Fruit fly (Drosophila melanogaster): Measurements from ENCODE around the gene Septin1.

Septin1 gene

DNA sequence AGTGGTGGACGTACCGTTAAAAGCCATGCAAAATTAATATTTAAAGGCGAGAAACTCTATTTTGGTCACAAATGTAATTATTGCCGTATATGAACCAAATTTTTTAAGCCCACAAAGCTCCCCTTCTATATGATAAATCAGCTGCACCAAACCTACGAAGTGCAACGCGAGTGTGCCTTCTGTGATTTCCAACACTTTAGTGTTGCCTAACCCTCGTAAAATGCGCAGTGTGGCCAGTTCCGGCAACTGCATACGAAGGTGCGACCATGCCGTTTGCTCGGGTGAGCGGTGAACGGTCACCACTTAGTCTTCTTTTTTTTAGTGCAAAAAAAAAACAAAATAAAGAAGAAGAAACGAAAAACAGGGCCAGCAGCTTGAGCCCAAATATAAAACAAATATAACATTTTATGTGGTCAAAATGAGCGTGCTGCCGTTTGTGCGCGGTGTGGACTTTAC lies 18.6 kb upstream of the Septin1 start, which contains the start of the genes tty and fliI (continued):
- TF ChIP-seq jing (GFP tag; optimal IDR thresholded peaks at IDR 0.05) (peak; percentile 56), Sox102F (GFP tag; optimal IDR thresholded peaks at IDR 0.05) (peak; percentile 80), CG34224 (GFP tag; IDR thresholded peaks at IDR 0.05; ENCODE audit: partially characterized antibody) (no peak), CG43689 (GFP tag; IDR thresholded peaks at IDR 0.05) (peak; percentile 53), CG11723 (GFP tag; optimal IDR thresholded peaks at IDR 0.05) (peak; percentile 28), CG15601 (tag; optimal IDR thresholded peaks at IDR 0.05) (peak; percentile 46), CG17829 (tag; optimal IDR thresholded peaks at IDR 0.05) (peak; percentile 66), GATAe (GFP tag; conservative IDR thresholded peaks at IDR 0.05) (peak; percentile 45; the same call in 1 of the 2 replicates), CG34376 (GFP tag; optimal IDR thresholded peaks at IDR 0.05) (peak; percentile 58), kay (GFP tag; optimal IDR thresholded peaks at IDR 0.05) (peak; percentile 50), Gug (GFP tag; IDR thresholded peaks at IDR 0.05) (peak; percentile 93), so (GFP tag; IDR thresholded peaks at IDR 0.05) (peak; percentile 74; the same call in 2 of the 3 replicates), Camta (GFP tag; optimal IDR thresholded peaks at IDR 0.05) (peak; percentile 79), phol (tag; optimal IDR thresholded peaks at IDR 0.05) (peak; percentile 78), CG31224 (GFP tag; IDR thresholded peaks at IDR 0.05) (peak; percentile 86), NfI (GFP tag; optimal IDR thresholded peaks at IDR 0.05) (peak; percentile 82), CG15696 (tag; optimal IDR thresholded peaks at IDR 0.05) (peak; percentile 13), pnt (GFP tag; optimal IDR thresholded peaks at IDR 0.05) (peak; percentile 82), ranshi (GFP tag; IDR thresholded peaks at IDR 0.05) (peak; percentile 91), fd102C (GFP tag; optimal IDR thresholded peaks at IDR 0.05) (no peak), twi (tag; optimal IDR thresholded peaks at IDR 0.05) (peak; percentile 41), ara (GFP tag; IDR thresholded peaks at IDR 0.05) (peak; percentile 88), Rx (GFP tag; IDR thresholded peaks at IDR 0.05) (peak; percentile 90), CG13775 (GFP tag; optimal IDR thresholded peaks at IDR 0.05) (peak; percentile 84), CG6689 (GFP tag; IDR thresholded peaks at IDR 0.05) (peak; percentile 90), YL-1 (GFP tag; optimal IDR thresholded peaks at IDR 0.05) (peak; percentile 64), insv (GFP tag; optimal IDR thresholded peaks at IDR 0.05) (no peak), toy (GFP tag; IDR thresholded peaks at IDR 0.05) (0 out of 2 replicates have a peak, but pooled peaks have one; percentile 53), Max (GFP tag; optimal IDR thresholded peaks at IDR 0.05) (peak; percentile 69), pros (GFP tag; optimal IDR thresholded peaks at IDR 0.05) (no peak), disco-r (GFP tag; optimal IDR thresholded peaks at IDR 0.05) (peak; percentile 74), Med (GFP tag) (peak; percentile 98), Ptx1 (GFP tag; IDR thresholded peaks at IDR 0.05) (peak; percentile 94), CG4707 (GFP tag; optimal IDR thresholded peaks at IDR 0.05) (no peak), sim (GFP tag; IDR thresholded peaks at IDR 0.05) (peak; percentile 59; the same call in 1 of the 2 replicates), CG15011 (GFP tag; optimal IDR thresholded peaks at IDR 0.05) (no peak), CG10543 (GFP tag; optimal IDR thresholded peaks at IDR 0.05) (peak; percentile 37), Eip74EF (GFP tag; optimal IDR thresholded peaks at IDR 0.05) (peak in 1 of 2 experiments; percentile 51), CG4404 (GFP tag; IDR thresholded peaks at IDR 0.05) (peak; percentile 83), CG15514 (GFP tag; optimal IDR thresholded peaks at IDR 0.05) (peak; percentile 79), Dip2 (GFP tag; IDR thresholded peaks at IDR 0.05) (no peak), CG17186 (GFP tag; optimal IDR thresholded peaks at IDR 0.05) (peak; percentile 68), tin (GFP tag; optimal IDR thresholded peaks at IDR 0.05) (peak; percentile 74), Doc3 (GFP tag; IDR thresholded peaks at IDR 0.05; ENCODE audit: partially characterized antibody) (0 out of 3 replicates have a peak, but pooled peaks have one; percentile 17), Dbx (GFP tag; IDR thresholded peaks at IDR 0.05) (peak; percentile 85), CG10565 (GFP tag; optimal IDR thresholded peaks at IDR 0.05) (peak; percentile 8), emc (GFP tag; optimal IDR thresholded peaks at IDR 0.05) (peak; percentile 71), Nf-YC (tag; optimal IDR thresholded peaks at IDR 0.05) (peak; percentile 22), zfh1 (GFP tag; IDR thresholded peaks at IDR 0.05) (peak; percentile 93), CrebB (tag; optimal IDR thresholded peaks at IDR 0.05) (peak; percentile 40)

Measured in whole organism, embryonic.